Worm (Caenorhabditis elegans) whole organism, L2 larva: Measurements from ENCODE around the gene C04G2.10.
A peak's percentile ranks its signal among the peaks of the same experiment; 100 is the strongest.

Experiments used
- C34F6.9 ChIP-seq: fragments of 150-350 bp; optimal IDR thresholded peaks from 2 replicates; lab custom pipeline; 2014; ENCODE audit warnings: missing biosample characterization, missing genetic modification characterization
- F13H6.1 ChIP-seq: sonication (generic microtip); optimal IDR thresholded peaks from 2 replicates; lab custom pipeline; 2016; ENCODE audit warnings: missing genetic modification characterization, missing compliant biosample characterization
- R02D3.7 ChIP-seq: fragments of 150-350 bp; optimal IDR thresholded peaks from 2 replicates; lab custom pipeline; 2014; ENCODE audit warnings: missing biosample characterization, missing genetic modification characterization
- ZK546.5 ChIP-seq: sonication (generic microtip); optimal IDR thresholded peaks from 2 replicates; lab custom pipeline; 2017; ENCODE audit warnings: missing biosample characterization, missing genetic modification characterization
- alr-1 ChIP-seq: fragments of 150-350 bp; optimal IDR thresholded peaks from 2 replicates; lab custom pipeline; 2014; ENCODE audit warnings: missing biosample characterization, missing genetic modification characterization
- ama-1 ChIP-seq: fragments of 150-350 bp; optimal IDR thresholded peaks from 2 replicates; lab custom pipeline; 2018; ENCODE audit warnings: inconsistent platforms
- blmp-1 ChIP-seq: sonication (generic microtip); optimal IDR thresholded peaks from 2 replicates; lab custom pipeline; 2017; ENCODE audit warnings: missing genetic modification characterization, mild to moderate bottlenecking, missing compliant biosample characterization, antibody characterized with exemption, moderate library complexity; ENCODE audit not compliant: insufficient read depth
- ceh-16 ChIP-seq: fragments of 150-350 bp; optimal IDR thresholded peaks from 2 replicates; lab custom pipeline; 2014; ENCODE audit warnings: missing biosample characterization, missing genetic modification characterization
- ceh-82 ChIP-seq: fragments of 150-350 bp; optimal IDR thresholded peaks from 2 replicates; lab custom pipeline; 2014; ENCODE audit warnings: missing biosample characterization, missing genetic modification characterization
- crh-2 ChIP-seq: sonication (generic microtip); optimal IDR thresholded peaks from 2 replicates; lab custom pipeline; 2017; ENCODE audit warnings: missing biosample characterization, missing genetic modification characterization
- egl-27 ChIP-seq: sonication (generic microtip); optimal IDR thresholded peaks from 3 replicates; lab custom pipeline; 2017; ENCODE audit warnings: missing biosample characterization, missing genetic modification reagents, missing genetic modification characterization
- elt-1 ChIP-seq: fragments of 150-350 bp; optimal IDR thresholded peaks from 2 replicates; lab custom pipeline; 2014; ENCODE audit warnings: missing biosample characterization, missing genetic modification characterization
- elt-3 ChIP-seq: sonication (generic microtip); optimal IDR thresholded peaks from 2 replicates; lab custom pipeline; 2017; ENCODE audit warnings: missing biosample characterization, missing genetic modification characterization
- fos-1 ChIP-seq: fragments of 150-350 bp; optimal IDR thresholded peaks from 2 replicates; lab custom pipeline; 2014; ENCODE audit warnings: missing biosample characterization, missing genetic modification characterization
- gmeb-1 ChIP-seq: fragments of 150-350 bp; optimal IDR thresholded peaks from 2 replicates; lab custom pipeline; 2014; ENCODE audit warnings: missing biosample characterization, missing genetic modification characterization
- lin-13 ChIP-seq: fragments of 150-350 bp; optimal IDR thresholded peaks from 2 replicates; lab custom pipeline; 2014; ENCODE audit warnings: missing biosample characterization, missing genetic modification reagents, missing genetic modification characterization
- lin-39 ChIP-seq: fragments of 150-350 bp; optimal IDR thresholded peaks from 2 replicates; lab custom pipeline; 2014; ENCODE audit warnings: missing biosample characterization, missing genetic modification reagents, missing genetic modification characterization
- lsy-2 ChIP-seq, 2 experiments: fragments of 150-350 bp in 1 of 2; sonication (generic microtip) in 1 of 2; optimal IDR thresholded peaks; 2 replicates each; lab custom pipeline; 2014 to 2017; ENCODE audit warnings: missing biosample characterization in 2 of 2, missing genetic modification characterization in 2 of 2
- mbf-1 ChIP-seq: sonication (generic microtip); optimal IDR thresholded peaks from 2 replicates; lab custom pipeline; 2017; ENCODE audit warnings: missing biosample characterization, missing genetic modification characterization
- mdl-1 ChIP-seq, 2 experiments: fragments of 150-350 bp in 1 of 2; sonication (generic microtip) in 1 of 2; optimal IDR thresholded peaks; 2 replicates each; lab custom pipeline; 2017; ENCODE audit warnings: missing biosample characterization in 2 of 2, missing genetic modification characterization in 2 of 2
- nhr-10 ChIP-seq: sonication (generic microtip); optimal IDR thresholded peaks from 2 replicates; lab custom pipeline; 2017; ENCODE audit warnings: missing biosample characterization, missing genetic modification characterization
- nhr-11 ChIP-seq: fragments of 150-350 bp; optimal IDR thresholded peaks from 2 replicates; lab custom pipeline; 2014; ENCODE audit warnings: missing biosample characterization, missing genetic modification characterization
- nhr-12 ChIP-seq: fragments of 150-350 bp; optimal IDR thresholded peaks from 2 replicates; lab custom pipeline; 2014; ENCODE audit warnings: missing biosample characterization, missing genetic modification characterization
- nhr-21 ChIP-seq: fragments of 150-350 bp; optimal IDR thresholded peaks from 2 replicates; lab custom pipeline; 2014; ENCODE audit warnings: missing biosample characterization, missing genetic modification characterization
- nhr-237 ChIP-seq: fragments of 150-350 bp; optimal IDR thresholded peaks from 2 replicates; lab custom pipeline; 2014; ENCODE audit warnings: missing biosample characterization, missing genetic modification characterization
- nhr-25 ChIP-seq: fragments of 150-350 bp; sonication (generic microtip); optimal IDR thresholded peaks from 3 replicates; lab custom pipeline; 2014; ENCODE audit warnings: missing biosample characterization, missing genetic modification characterization
- nhr-77 ChIP-seq: fragments of 150-350 bp; optimal IDR thresholded peaks from 2 replicates; lab custom pipeline; 2014; ENCODE audit warnings: missing biosample characterization, missing genetic modification characterization
- peb-1 ChIP-seq: fragments of 150-350 bp; optimal IDR thresholded peaks from 2 replicates; lab custom pipeline; 2014; ENCODE audit warnings: missing biosample characterization, missing genetic modification characterization
- sem-4 ChIP-seq: fragments of 150-350 bp; optimal IDR thresholded peaks from 2 replicates; lab custom pipeline; 2014; ENCODE audit warnings: missing biosample characterization, missing genetic modification reagents, missing genetic modification characterization
- skn-1 ChIP-seq: sonication (generic microtip); optimal IDR thresholded peaks from 2 replicates; lab custom pipeline; 2017; ENCODE audit warnings: missing biosample characterization, missing genetic modification characterization
- sma-3 ChIP-seq: sonication (generic microtip); optimal IDR thresholded peaks from 2 replicates; lab custom pipeline; 2016; ENCODE audit warnings: missing genetic modification reagents, missing genetic modification characterization, missing compliant biosample characterization
- sma-9 ChIP-seq, 2 experiments: fragments of 150-350 bp in 1 of 2; sonication (generic microtip) in 1 of 2; optimal IDR thresholded peaks; 2 replicates each; lab custom pipeline; 2014 to 2016; ENCODE audit warnings: missing genetic modification characterization in 2 of 2, mild to moderate bottlenecking in 1 of 2, missing biosample characterization in 1 of 2, missing compliant biosample characterization in 1 of 2, missing genetic modification reagents in 1 of 2, moderate library complexity in 1 of 2
- snpc-4 ChIP-seq: fragments of 150-350 bp; optimal IDR thresholded peaks from 2 replicates; lab custom pipeline; 2014; ENCODE audit warnings: missing biosample characterization, missing genetic modification characterization
- unc-55 ChIP-seq: fragments of 150-350 bp; sonication (generic microtip); optimal IDR thresholded peaks from 3 replicates; lab custom pipeline; 2014; ENCODE audit warnings: missing biosample characterization, missing genetic modification reagents, missing genetic modification characterization
- unc-62 ChIP-seq: fragments of 150-350 bp; optimal IDR thresholded peaks from 2 replicates; lab custom pipeline; 2014; ENCODE audit warnings: missing biosample characterization, missing genetic modification reagents, missing genetic modification characterization
- zag-1 ChIP-seq: fragments of 150-350 bp; optimal IDR thresholded peaks from 2 replicates; lab custom pipeline; 2014; ENCODE audit warnings: missing biosample characterization, missing genetic modification characterization
- ztf-1 ChIP-seq: fragments of 200-800 bp; sonication (Bioruptor generic); conservative IDR thresholded peaks from 2 replicates; pipeline ENCODE4 v1.3.6; 2022; ENCODE audit warnings: missing genetic modification characterization, missing compliant biosample characterization
- ztf-11 ChIP-seq: sonication (generic microtip); optimal IDR thresholded peaks from 2 replicates; lab custom pipeline; 2017; ENCODE audit warnings: missing biosample characterization, missing genetic modification characterization
- ztf-4 ChIP-seq: fragments of 150-350 bp; optimal IDR thresholded peaks from 2 replicates; lab custom pipeline; 2014; ENCODE audit warnings: missing biosample characterization, missing genetic modification characterization

The C04G2.10 gene

ce11 chrIV:10085401-10086187 is 29.6 kb upstream of the C04G2.10 start, which contains the start of the genes col-2 and ndc-80 (continued):
- TF ChIP-seq F13H6.1 (tag; lab: Kevin White, UChicago) (no peak), ztf-1 (no peak), sma-9 (GFP tag; optimal IDR thresholded peaks at IDR 0.05; lab: Kevin White, UChicago) (peak; percentile 71), sma-9 (tag; optimal IDR thresholded peaks at IDR 0.05; lab: Kevin White, UChicago) (no peak), sem-4 (tag; lab: Kevin White, UChicago) (no peak), sma-3 (GFP tag; lab: Kevin White, UChicago) (peak; percentile 69), lin-39 (no peak), nhr-21 (tag; lab: Kevin White, UChicago) (peak; percentile 13), crh-2 (tag; lab: Kevin White, UChicago) (no peak), C34F6.9 (tag; lab: Kevin White, UChicago) (peak; percentile 89), nhr-10 (tag; lab: Kevin White, UChicago) (no peak), nhr-11 (tag; lab: Kevin White, UChicago) (no peak), nhr-25 (tag; lab: Kevin White, UChicago) (no peak), skn-1 (tag; lab: Kevin White, UChicago) (no peak), fos-1 (tag; lab: Kevin White, UChicago) (no peak), lsy-2 (tag; optimal IDR thresholded peaks at IDR 0.05; lab: Kevin White, UChicago) (peak in 1 of 2 experiments; percentile 85), unc-55 (GFP tag; lab: Kevin White, UChicago) (no peak), lin-13 (no peak), mdl-1 (tag; optimal IDR thresholded peaks at IDR 0.05; lab: Kevin White, UChicago) (no peak), elt-1 (tag; lab: Kevin White, UChicago) (no peak), ceh-82 (no peak)
- TF ChIP-seq, all 48 proteins: peak for 11

DNA sequence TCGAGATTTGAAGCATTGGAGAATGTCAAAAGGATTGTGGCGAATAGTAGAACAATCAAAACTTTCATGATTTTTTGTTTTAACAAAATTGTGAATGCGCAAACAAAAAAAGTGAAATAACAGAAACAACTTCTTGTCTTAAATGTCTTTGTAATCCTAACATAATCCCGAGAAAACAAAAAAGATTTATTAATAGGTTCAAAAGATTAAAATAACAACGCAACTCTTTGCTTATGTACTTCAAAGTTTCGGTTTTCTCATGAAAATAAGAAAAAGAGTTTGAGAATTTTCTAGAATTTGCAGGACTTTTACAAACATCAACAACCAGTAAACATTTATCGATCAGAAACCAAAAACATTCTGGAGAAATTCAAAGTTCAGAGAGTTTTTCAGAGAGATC is 25.5 kb upstream of the C04G2.10 start, which contains the start of gene ttr-39:
Gene ttr-39 (minus strand): TSS at position 101 of the 400 bp plus-strand sequence.
- TF ChIP-seq gmeb-1 (tag; lab: Kevin White, UChicago): no peak
- no peak for TF ChIP-seq F13H6.1 (tag; lab: Kevin White, UChicago)
- no peak for TF ChIP-seq ceh-16 (tag; lab: Kevin White, UChicago)
- no peak for TF ChIP-seq ztf-11 (tag; lab: Kevin White, UChicago)
- TF ChIP-seq snpc-4 (tag; lab: Kevin White, UChicago): no peak
- TF ChIP-seq unc-62 (GFP tag; lab: Kevin White, UChicago): no peak
- no peak for TF ChIP-seq skn-1 (tag; lab: Kevin White, UChicago)
- no peak for TF ChIP-seq R02D3.7 (tag; lab: Kevin White, UChicago)
- no peak for TF ChIP-seq ama-1
- TF ChIP-seq nhr-12 (tag; lab: Kevin White, UChicago): no peak
- no peak for TF ChIP-seq zag-1 (tag; lab: Kevin White, UChicago)
- no peak for TF ChIP-seq nhr-237
- no peak for TF ChIP-seq blmp-1
- no peak for TF ChIP-seq ceh-82
- TF ChIP-seq ZK546.5: no peak
- TF ChIP-seq elt-3 (tag; lab: Kevin White, UChicago): no peak

DNA sequence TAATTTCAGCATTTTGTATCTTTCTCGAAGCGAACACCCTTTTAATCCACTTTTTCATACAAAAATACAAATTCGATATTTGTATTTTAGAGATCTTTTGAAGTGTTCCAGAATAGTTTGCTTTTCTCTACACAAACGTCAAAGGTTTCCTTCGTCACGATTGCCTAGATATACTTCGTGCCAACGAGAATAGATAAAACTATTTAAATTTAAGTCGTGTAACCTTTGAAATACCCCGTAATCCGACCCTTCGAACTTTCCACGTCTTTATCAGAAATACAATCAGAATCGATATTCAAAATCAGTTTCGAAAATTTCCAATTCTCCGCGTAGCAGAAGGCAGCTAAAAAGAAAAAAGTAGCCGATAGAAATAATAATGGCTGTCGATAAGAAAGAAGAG is 24.9 kb upstream of the C04G2.10 start, which contains the start of gene ttbk-5:
Gene ttbk-5 (plus strand): TSS at position 301 of the 400 bp plus-strand sequence.
- TF ChIP-seq ztf-1: no peak
- no peak for TF ChIP-seq peb-1 (tag; lab: Kevin White, UChicago)
- no peak for TF ChIP-seq fos-1 (tag; lab: Kevin White, UChicago)
- TF ChIP-seq egl-27: no peak
- no peak for TF ChIP-seq mdl-1 (tag; optimal IDR thresholded peaks at IDR 0.05; lab: Kevin White, UChicago)
- TF ChIP-seq nhr-21 (tag; lab: Kevin White, UChicago): no peak
- TF ChIP-seq ceh-82: no peak
- no peak for TF ChIP-seq nhr-25 (tag; lab: Kevin White, UChicago)
- no peak for TF ChIP-seq mbf-1 (tag; lab: Kevin White, UChicago)
- TF ChIP-seq snpc-4 (tag; lab: Kevin White, UChicago): no peak
- TF ChIP-seq sem-4 (tag; lab: Kevin White, UChicago): no peak
- no peak for TF ChIP-seq ama-1
- no peak for TF ChIP-seq C34F6.9 (tag; lab: Kevin White, UChicago)
- TF ChIP-seq alr-1 (tag; lab: Kevin White, UChicago): no peak
- no peak for TF ChIP-seq ceh-16 (tag; lab: Kevin White, UChicago)
- no peak for TF ChIP-seq ztf-4 (tag; lab: Kevin White, UChicago)
- no peak for TF ChIP-seq nhr-77 (tag; lab: Kevin White, UChicago)
